Fruit fly (Drosophila melanogaster) whole organism, adult: ENCODE measurements around the gene CG34174.

Experiments used
- CG12768 ChIP-seq: fragments of 200-800 bp; sonication (Bioruptor generic); optimal IDR thresholded peaks from 2 replicates; lab custom pipeline; 2017; ENCODE audit warnings: missing biosample characterization, missing genetic modification characterization, mild to moderate bottlenecking, moderate library complexity, missing genetic modification reagents
- CG14711 ChIP-seq: fragments of 200-800 bp; sonication (Bioruptor generic); optimal IDR thresholded peaks from 2 replicates; lab custom pipeline; 2018; ENCODE audit warnings: missing biosample characterization, mild to moderate bottlenecking, missing genetic modification characterization, moderate library complexity
- CG1620 ChIP-seq: fragments of 200-800 bp; sonication (Bioruptor generic); optimal IDR thresholded peaks from 2 replicates; lab custom pipeline; 2016; ENCODE audit warnings: missing biosample characterization, missing genetic modification characterization
- CG7101 ChIP-seq: fragments of 200-800 bp; sonication (Bioruptor generic); optimal IDR thresholded peaks from 2 replicates; lab custom pipeline; 2018; ENCODE audit warnings: missing biosample characterization, mild to moderate bottlenecking, missing genetic modification characterization, moderate library complexity
- Clk ChIP-seq: fragments of 200-800 bp; sonication (Bioruptor generic); optimal IDR thresholded peaks from 2 replicates; lab custom pipeline; 2017; ENCODE audit warnings: missing biosample characterization, missing genetic modification characterization
- Mnt ChIP-seq: fragments of 200-800 bp; sonication (Bioruptor generic); optimal IDR thresholded peaks from 2 replicates; lab custom pipeline; 2016; ENCODE audit warnings: missing biosample characterization, mild to moderate bottlenecking, missing genetic modification characterization
- bab1 ChIP-seq: fragments of 200-800 bp; sonication (Bioruptor generic); optimal IDR thresholded peaks from 3 replicates; lab custom pipeline; 2019; ENCODE audit warnings: missing biosample characterization, mild to moderate bottlenecking, missing genetic modification characterization, moderate library complexity
- cic ChIP-seq: fragments of 200-800 bp; sonication (Bioruptor generic); optimal IDR thresholded peaks from 2 replicates; lab custom pipeline; 2017; ENCODE audit warnings: missing biosample characterization, mild to moderate bottlenecking, missing genetic modification characterization, moderate library complexity
- cnc ChIP-seq, 2 experiments: fragments of >200 bp; optimal IDR thresholded peaks; 2 replicates each; lab custom pipeline; 2017
- pad ChIP-seq: fragments of 200-800 bp; sonication (Bioruptor generic); optimal IDR thresholded peaks from 3 replicates; lab custom pipeline; 2017; ENCODE audit warnings: missing biosample characterization, missing genetic modification characterization, mild to moderate bottlenecking, moderate library complexity, missing genetic modification reagents

- TF ChIP-seq cic (peak; percentile 13), Mnt (GFP tag; lab: Kevin White, UChicago) (peak; percentile 4), cnc (optimal IDR thresholded peaks at IDR 0.05; lab: Kevin White, UChicago) (no peak), Clk (GFP tag; lab: Kevin White, UChicago) (no peak), pad (GFP tag; lab: Kevin White, UChicago) (peak; percentile 10), bab1 (GFP tag; lab: Kevin White, UChicago) (peak; percentile 67), CG7101 (tag; lab: Kevin White, UChicago) (no peak), CG1620 (GFP tag; lab: Kevin White, UChicago) (peak; percentile 36), CG14711 (no peak), CG12768 (no peak)
These were observed 21.9 kb upstream of the CG34174 start, which contains the start of gene CG10874 for dm6 chr2L:2192123-2192601.
